Worm (Caenorhabditis elegans) whole organism, dauer: ENCODE measurements around the gene F45E12.6.

ENCODE experiments used
- unc-62 ChIP-seq: sonication (generic microtip); optimal IDR thresholded peaks from 2 replicates; lab custom pipeline; 2017; ENCODE audit warnings: missing biosample characterization, missing genetic modification reagents, missing genetic modification characterization

F45E12.6 gene

DNA sequence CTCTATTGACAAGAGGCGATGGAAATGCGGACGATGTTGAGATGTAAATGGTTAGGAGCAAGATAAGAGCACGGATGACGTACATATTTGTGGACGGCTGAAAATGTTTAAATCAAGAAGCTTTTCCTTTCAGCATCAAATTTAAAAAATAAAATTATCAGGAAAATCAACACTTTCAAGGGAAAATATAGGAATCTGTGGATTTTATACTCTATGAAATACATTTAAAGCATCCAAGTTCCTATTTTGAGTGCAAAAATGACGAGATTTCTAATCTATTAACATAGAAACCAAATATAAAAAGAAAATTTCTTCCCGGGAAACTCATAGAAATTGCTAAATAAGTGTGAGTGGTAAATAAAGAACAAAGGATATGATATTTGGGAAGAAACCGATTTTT is at the start of gene F45E12.6:
TSS of gene F45E12.6 (minus strand) at position 101 of the 400 bp plus-strand sequence.
- TF ChIP-seq unc-62 (GFP tag; lab: Kevin White, UChicago) = no peak

DNA sequence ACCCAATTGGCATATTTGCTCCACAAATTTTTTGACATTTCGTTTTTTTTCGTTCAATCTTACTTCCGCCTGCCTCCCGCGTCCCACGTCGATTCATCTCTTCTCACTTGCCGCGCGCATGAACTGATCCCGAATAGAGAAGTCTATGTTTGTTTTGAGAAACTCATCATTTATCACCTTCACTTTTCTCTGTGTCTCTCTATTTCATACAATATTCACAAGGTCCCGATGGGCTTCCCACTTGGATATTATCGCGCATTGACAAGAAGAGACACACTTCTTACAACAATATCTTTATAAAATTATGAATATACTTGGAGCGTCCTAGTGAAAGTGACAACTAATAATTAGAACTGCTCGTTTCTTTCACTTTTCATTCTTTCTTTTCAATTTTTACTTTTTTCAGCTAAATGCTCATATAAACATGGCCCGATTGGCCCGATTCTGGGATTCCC is 44.5 kb upstream of the F45E12.6 start, which contains the start of gene insc-1:
TSS of gene insc-1 (plus strand) at position 405 of the 455 bp plus-strand sequence.
- TF ChIP-seq unc-62 (GFP tag; lab: Kevin White, UChicago) = no peak

DNA sequence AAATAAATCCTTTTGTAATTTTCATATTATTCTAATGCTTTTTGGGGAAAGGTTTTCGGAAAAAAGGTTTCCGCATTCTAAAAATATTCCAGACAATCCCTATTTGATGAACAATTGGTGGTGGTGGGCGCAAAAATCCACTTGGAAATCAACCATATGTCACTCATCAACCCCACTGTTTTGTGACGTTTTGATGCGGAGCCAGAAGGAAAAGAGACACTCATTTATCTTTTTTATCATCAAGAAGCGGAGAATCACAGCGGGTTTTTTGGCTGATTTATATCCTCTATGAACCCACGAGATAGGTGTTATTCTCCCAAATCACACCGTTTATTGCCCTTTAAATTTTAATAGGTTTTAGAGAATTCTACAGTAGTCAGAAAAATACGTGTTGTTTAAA is 43.2 kb upstream of the F45E12.6 start:
- no peak for TF ChIP-seq unc-62 (GFP tag; lab: Kevin White, UChicago)

DNA sequence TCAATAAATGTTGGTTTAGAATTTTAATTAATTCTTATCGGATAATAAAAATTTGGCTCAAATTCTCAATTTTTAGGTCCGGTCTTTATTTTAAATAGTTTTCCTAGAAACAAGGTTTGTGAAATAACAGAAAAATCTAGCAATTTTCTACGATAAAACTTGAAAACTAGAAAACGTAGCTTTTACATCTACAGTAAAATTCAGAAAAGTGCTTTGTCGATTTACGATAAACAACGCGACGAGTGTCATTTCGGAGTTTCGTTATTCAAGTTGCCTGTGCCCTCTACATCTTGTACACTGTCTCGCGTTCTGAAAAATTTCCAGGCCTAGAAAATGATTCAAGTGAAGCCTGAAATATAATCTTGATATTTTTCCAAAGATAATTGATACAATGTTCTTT is 42.8 kb upstream of the F45E12.6 start:
- TF ChIP-seq unc-62 (GFP tag; lab: Kevin White, UChicago) = no peak

DNA sequence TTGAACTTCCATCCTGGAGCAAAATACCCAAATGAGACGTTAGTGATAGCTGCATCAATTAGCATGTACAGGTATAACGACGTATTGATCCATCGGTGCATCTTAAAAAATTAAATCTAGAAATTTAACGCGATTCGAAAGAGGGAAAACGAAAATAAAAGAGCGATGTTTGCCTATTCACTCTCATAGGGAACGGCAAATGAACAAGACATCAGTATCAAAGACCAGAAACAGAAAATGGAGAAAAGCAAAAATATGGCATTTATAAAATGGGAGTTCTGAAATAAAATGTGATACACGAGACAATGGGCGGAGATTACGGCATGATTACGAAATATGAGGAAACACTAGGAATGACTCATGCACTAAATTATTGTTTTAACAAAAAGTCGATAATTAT is 42.3 kb upstream of the F45E12.6 start, which contains the start of gene haf-2:
TSS of gene haf-2 (minus strand) at position 101 of the 400 bp plus-strand sequence.
- TF ChIP-seq unc-62 (GFP tag; lab: Kevin White, UChicago) = no peak

DNA sequence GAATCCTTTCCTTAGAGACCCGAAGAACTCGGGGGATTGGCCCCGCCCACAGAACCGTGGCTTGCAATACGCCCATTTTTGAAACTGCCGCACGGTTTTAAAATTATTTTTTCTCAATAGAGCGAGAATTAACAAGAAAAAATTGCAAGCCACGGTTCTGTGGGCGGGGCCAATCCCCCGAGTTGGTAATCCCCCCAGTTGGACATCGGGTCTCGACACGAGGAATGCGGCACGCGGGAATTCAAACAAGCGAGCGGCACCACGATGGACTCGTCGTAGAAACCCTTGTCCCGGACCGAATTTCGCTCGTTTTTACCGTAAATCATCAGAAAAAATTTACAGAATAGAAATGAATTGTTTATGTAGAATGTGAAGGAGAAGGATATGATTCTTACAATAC is 39.0 kb upstream of the F45E12.6 start:
- no peak for TF ChIP-seq unc-62 (GFP tag; lab: Kevin White, UChicago)

DNA sequence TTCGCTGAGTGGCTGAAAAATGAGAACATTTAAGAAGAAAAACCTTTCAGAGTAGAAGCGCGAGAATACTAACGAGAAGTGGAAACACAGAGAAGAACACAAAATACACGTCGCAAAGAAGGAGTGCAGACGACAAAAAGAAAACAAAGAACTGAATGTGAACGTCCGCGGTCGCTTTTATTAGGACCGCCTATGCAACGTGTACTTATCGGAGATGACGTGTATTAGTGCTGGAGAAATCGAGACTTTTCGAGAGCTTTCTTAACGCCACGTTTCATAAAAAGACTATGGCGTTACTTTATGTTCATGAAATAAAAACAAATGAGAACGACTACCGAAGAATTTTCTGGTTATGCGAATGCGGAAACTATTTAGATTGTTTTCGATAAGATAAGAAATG is 38.5 kb upstream of the F45E12.6 start, which contains the start of gene hsp-4:
TSS of gene hsp-4 (minus strand) at position 139 of the 400 bp plus-strand sequence.
- TF ChIP-seq unc-62 (GFP tag; lab: Kevin White, UChicago) = no peak

DNA sequence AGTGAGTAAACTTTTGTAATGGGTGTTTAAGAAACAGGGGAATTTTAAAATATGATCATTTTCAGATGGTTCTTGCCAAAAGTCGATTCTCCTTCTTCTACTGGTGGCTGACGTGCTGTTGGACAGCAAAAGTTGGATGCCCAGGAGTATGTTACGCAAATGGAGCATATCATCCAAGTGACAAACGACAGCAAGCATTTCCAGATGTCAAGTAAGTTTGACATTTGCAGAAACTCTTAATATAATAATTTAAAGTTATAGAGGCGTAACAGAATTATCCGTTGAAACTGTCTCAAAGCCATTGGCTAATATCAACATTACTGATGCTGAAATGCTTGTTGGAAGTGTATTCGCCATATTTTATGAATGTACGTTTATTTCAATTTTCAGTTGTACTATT is 34.1 kb upstream of the F45E12.6 start:
- TF ChIP-seq unc-62 (GFP tag; lab: Kevin White, UChicago) = no peak

DNA sequence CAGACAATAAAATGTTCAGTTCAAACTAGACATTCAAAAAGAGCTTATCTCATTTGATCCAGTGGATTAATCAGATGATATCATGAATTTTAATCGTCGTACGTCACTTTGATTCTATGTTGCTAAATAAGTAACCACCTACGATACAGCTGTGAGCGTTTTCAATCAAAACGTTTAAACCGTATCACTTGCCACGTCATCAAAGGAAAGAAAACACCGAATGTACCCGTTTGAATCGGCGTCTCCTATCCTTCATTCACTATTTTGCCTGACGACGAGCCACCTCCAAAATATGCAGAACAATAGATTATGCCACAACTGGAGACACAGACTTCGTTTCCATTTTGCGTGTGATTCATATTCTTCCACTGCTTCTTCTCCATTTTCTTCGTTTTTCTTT is 31.9 kb upstream of the F45E12.6 start:
- TF ChIP-seq unc-62 (GFP tag; lab: Kevin White, UChicago) = no peak

DNA sequence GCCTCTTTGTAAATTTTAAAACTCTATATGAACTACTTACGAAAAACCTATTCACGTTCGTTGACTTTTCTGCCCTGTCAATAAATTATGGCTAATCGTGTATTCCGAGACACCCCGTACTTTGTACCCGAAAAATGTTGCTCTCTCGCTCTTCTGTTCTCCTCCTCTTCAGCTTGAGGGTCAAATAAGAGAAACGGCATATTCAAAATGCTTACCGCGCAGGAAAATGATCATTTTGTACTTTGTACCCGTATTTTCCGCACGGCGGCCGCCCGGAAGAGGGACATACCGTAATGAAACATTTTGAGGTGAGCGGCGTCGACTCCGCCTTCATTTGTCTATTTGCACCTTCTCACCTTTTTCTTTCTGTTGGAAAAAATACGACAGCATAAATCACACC is 29.7 kb upstream of the F45E12.6 start:
- no peak for TF ChIP-seq unc-62 (GFP tag; lab: Kevin White, UChicago)

DNA sequence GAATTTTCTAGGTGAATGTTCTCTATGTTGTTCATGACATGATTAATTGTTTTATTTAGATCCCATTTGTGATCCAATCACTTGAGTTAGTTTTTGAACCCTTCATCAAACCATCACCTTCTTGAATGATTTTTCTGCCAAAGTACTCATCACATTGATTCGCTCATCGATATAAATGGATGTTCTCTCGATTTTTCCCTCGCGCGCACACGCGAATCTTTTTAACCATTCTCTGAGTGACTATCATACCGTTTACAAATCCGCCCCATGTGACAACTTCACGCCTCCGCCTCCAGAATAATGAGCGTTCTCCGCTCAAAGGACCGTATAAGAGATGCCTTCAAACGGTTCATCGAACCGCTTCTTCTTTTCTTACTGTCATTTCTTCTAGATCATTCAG is 28.9 kb upstream of the F45E12.6 start:
- no peak for TF ChIP-seq unc-62 (GFP tag; lab: Kevin White, UChicago)

DNA sequence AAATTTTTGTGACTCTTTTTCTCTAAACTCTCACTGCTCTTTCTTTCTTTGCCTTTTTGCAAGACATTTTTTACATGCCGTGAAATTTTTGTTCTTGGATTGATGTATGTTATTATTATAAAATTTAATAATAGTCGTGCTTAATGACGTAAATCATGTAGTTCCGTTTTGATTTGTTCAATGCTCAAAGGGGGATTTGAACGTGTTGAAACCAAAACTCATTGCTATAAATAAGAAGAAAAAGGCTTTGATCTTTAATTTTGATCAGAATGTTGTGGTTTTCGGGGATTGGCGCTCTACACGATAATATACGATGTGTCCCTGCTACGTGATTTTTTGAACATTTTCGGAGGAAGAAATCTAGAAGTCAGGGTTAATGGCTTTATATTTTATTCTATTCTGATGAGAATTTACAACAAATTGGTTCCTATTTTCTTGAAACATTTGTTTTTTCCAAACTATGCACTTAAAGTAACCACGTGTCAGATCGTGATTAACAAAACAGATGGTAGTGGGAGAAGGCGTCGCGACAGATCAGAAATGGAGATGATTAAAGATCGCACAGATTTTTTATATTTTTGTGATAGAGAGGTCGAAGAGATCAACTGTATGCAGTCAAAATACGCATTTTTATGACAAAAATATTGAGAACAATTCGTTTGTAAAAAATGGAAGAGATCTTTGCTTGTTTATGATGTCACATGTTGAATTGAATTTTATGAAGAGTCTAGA is 27.8 kb upstream of the F45E12.6 start:
- no peak for TF ChIP-seq unc-62 (GFP tag; lab: Kevin White, UChicago)

DNA sequence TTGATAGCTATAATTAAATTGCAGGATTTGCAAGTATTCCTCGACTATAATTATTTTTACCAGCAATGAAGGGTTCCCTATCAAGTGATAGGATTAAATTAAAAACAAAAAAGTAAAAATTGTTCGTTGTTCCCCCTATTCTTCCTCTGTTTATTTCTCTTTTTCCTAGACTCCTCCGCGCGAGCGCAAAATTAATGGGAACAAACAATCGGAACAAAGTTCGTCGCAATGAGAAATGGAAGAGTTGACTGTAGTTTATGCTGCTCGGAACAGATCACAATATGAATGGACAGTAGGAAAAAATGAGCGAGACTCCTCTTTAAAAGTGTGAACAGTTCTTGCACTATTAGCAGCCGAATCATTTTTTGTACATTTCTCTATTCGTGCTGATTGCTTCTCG is 26.7 kb upstream of the F45E12.6 start:
- no peak for TF ChIP-seq unc-62 (GFP tag; lab: Kevin White, UChicago)

DNA sequence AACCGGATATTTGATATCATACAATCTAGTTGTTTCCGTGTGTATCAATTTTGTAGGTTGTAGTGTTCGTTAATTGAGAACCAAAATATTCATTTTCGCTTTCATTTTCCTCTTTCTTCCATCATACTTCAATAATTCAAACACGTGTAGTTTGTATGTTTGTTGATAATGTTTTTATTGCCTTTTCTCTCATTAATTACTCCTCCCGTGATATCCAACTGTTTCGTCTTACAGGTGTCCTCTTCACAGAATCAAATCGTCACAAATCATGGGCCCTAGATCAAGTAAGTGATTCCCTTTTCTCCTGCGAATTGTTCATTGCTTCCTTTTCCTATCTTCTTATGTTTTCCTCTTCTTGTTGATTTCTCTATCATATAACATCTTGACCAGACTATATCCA is 25.0 kb upstream of the F45E12.6 start, which contains the start of gene nhr-21:
TSS of gene nhr-21 (plus strand) at position 235 of the 400 bp plus-strand sequence.
- no peak for TF ChIP-seq unc-62 (GFP tag; lab: Kevin White, UChicago)

DNA sequence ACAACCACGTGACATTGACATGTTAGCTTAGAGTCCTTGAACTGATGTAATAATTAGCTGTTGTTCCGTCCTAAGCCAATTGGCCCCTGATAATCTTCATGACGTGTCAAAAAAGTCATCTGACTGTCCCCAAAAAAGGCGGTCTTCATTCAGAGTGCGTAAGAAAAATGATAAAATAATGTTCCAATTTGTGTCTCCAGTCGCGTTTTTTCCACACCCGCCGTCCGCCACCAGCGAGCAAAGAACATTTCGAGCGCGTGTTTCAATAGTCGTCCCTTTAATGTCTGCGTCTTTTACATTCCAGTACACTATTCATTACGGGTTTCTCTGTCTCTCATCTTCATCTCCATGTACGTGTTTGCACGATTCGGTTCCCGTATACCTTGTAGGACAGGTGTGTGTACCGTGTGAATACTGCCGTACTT is 23.5 kb upstream of the F45E12.6 start:
- no peak for TF ChIP-seq unc-62 (GFP tag; lab: Kevin White, UChicago)

DNA sequence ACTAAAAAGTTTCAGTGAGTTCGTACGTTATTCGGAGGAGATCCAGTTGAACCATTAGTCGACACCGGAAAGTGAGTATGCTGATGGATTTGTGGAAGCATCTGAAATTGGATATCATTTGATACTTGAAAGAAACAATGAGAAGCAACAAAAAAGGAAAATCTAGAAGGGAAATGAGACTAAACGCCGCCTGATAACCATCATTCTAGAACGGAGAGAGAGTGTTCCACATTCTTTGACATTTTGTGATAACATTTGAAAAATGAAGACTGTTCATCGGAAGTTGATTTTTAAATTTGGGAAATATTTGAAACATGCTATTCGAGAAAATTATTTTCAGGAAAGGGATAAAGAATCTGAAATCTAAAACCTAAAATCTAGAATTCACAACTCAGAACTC is 17.2 kb upstream of the F45E12.6 start, which contains the start of gene npax-1:
TSS of gene npax-1 (minus strand) at position 101 of the 400 bp plus-strand sequence.
- TF ChIP-seq unc-62 (GFP tag; lab: Kevin White, UChicago) = no peak

DNA sequence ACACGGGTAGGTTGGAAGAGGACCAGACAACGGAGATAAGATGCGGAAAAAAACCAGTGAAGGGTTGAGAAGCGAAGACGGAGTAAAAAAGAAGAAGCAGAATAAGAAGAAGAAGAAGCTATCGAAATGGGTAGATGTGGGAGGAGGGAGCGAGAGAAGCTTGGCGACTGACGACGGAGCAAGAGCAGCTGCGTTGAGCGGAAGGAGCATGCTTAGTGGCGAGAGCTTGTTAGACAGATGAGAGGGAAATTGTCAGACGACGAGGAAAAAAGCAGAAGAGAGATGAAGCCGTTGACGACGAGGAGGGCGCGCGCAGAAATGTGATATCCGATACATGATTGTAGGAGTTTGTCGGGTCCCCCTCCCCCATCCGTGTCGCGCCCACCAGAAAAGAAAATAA is 13.0 kb upstream of the F45E12.6 start:
- no peak for TF ChIP-seq unc-62 (GFP tag; lab: Kevin White, UChicago)
